Worm (Caenorhabditis elegans): ENCODE measurements around the gene R09E10.6.

ce11 chrIV:10259557-10259956 is 34.4 kb downstream of the R09E10.6 start, which contains the start of gene F01G10.9:
- no peak for TF ChIP-seq swsn-7 (tag; optimal IDR thresholded peaks at IDR 0.05)
- TF ChIP-seq ceh-82 (tag; optimal IDR thresholded peaks at IDR 0.05) = no peak

Data from whole organism, L1 larva.